Fruit fly (Drosophila melanogaster): ENCODE data around the gene Vinc.

The Vinc gene

dm6 chrX:2222181-2222790, at the start of gene Vinc:
TSS of gene Vinc (minus strand) at chrX:2222567.
- TF ChIP-seq Sin3A (optimal IDR thresholded peaks at IDR 0.05) = no peak
- no peak for TF ChIP-seq psq (optimal IDR thresholded peaks at IDR 0.05)
- TF ChIP-seq insv (optimal IDR thresholded peaks at IDR 0.05) = no peak
- TF ChIP-seq ttk (optimal IDR thresholded peaks at IDR 0.05) = no peak

- TF ChIP-seq psq (optimal IDR thresholded peaks at IDR 0.05) = no peak
- TF ChIP-seq Sin3A (optimal IDR thresholded peaks at IDR 0.05) = no peak
- no peak for TF ChIP-seq insv (optimal IDR thresholded peaks at IDR 0.05)
- TF ChIP-seq Myc (optimal IDR thresholded peaks at IDR 0.05) = no peak
- no peak for TF ChIP-seq ttk (optimal IDR thresholded peaks at IDR 0.05)
- no peak for TF ChIP-seq h (optimal IDR thresholded peaks at IDR 0.05)
Measured at dm6 chrX:2270557-2270930, 48.2 kb upstream of the Vinc start, which contains the start of gene CG2924. TSS of gene CG2924 (minus strand) at chrX:2270761.

dm6 chrX:2269822-2270556, 47.6 kb upstream of the Vinc start:
- TF ChIP-seq insv (optimal IDR thresholded peaks at IDR 0.05) = no peak
- TF ChIP-seq ttk (optimal IDR thresholded peaks at IDR 0.05) = no peak

dm6 chrX:2262511-2262910, 40.1 kb upstream of the Vinc start, which contains the start of the genes temp and CG3071:
TSS of gene temp (minus strand) at chrX:2262515.
TSS of gene CG3071 (plus strand) at chrX:2262837.
- TF ChIP-seq psq (optimal IDR thresholded peaks at IDR 0.05) (no peak), ttk (optimal IDR thresholded peaks at IDR 0.05) (no peak), insv (optimal IDR thresholded peaks at IDR 0.05) (no peak), Sin3A (optimal IDR thresholded peaks at IDR 0.05) (no peak), Myc (optimal IDR thresholded peaks at IDR 0.05) (no peak), h (optimal IDR thresholded peaks at IDR 0.05) (no peak)

dm6 chrX:2259763-2260162, 37.4 kb upstream of the Vinc start, which contains the start of gene CG3078:
TSS of gene CG3078 (minus strand) at chrX:2259863.
- TF ChIP-seq insv (optimal IDR thresholded peaks at IDR 0.05) (no peak), Myc (optimal IDR thresholded peaks at IDR 0.05) (no peak), psq (optimal IDR thresholded peaks at IDR 0.05) (no peak), Sin3A (optimal IDR thresholded peaks at IDR 0.05) (no peak), ttk (optimal IDR thresholded peaks at IDR 0.05) (no peak), h (optimal IDR thresholded peaks at IDR 0.05) (no peak)

dm6 chrX:2258602-2259233, 36.4 kb upstream of the Vinc start:
- TF ChIP-seq ttk (optimal IDR thresholded peaks at IDR 0.05) (no peak), Myc (optimal IDR thresholded peaks at IDR 0.05) (no peak), insv (optimal IDR thresholded peaks at IDR 0.05) (no peak), h (optimal IDR thresholded peaks at IDR 0.05) (no peak), psq (optimal IDR thresholded peaks at IDR 0.05) (no peak), Sin3A (optimal IDR thresholded peaks at IDR 0.05) (no peak)

- TF ChIP-seq Sin3A (optimal IDR thresholded peaks at IDR 0.05) (no peak), h (optimal IDR thresholded peaks at IDR 0.05) (no peak), ttk (optimal IDR thresholded peaks at IDR 0.05) (no peak), insv (optimal IDR thresholded peaks at IDR 0.05) (no peak), psq (optimal IDR thresholded peaks at IDR 0.05) (no peak), Myc (optimal IDR thresholded peaks at IDR 0.05) (no peak)
Measured at dm6 chrX:2255035-2255434, 32.7 kb upstream of the Vinc start.

dm6 chrX:2254020-2254626, 31.8 kb upstream of the Vinc start, which contains the start of gene CG3091:
TSS of gene CG3091 (minus strand) at chrX:2254197.
- TF ChIP-seq psq (optimal IDR thresholded peaks at IDR 0.05) (no peak), insv (optimal IDR thresholded peaks at IDR 0.05) (no peak), h (optimal IDR thresholded peaks at IDR 0.05) (no peak), Sin3A (optimal IDR thresholded peaks at IDR 0.05) (no peak), Myc (optimal IDR thresholded peaks at IDR 0.05) (no peak), ttk (optimal IDR thresholded peaks at IDR 0.05) (no peak)

dm6 chrX:2251688-2252087, 29.3 kb upstream of the Vinc start, which contains the start of gene CG3191:
TSS of gene CG3191 (minus strand) at chrX:2251993.
- no peak for TF ChIP-seq insv (optimal IDR thresholded peaks at IDR 0.05)
- TF ChIP-seq h (optimal IDR thresholded peaks at IDR 0.05) = no peak
- TF ChIP-seq Myc (optimal IDR thresholded peaks at IDR 0.05) = no peak
- TF ChIP-seq ttk (optimal IDR thresholded peaks at IDR 0.05) = no peak
- TF ChIP-seq Sin3A (optimal IDR thresholded peaks at IDR 0.05) = no peak
- no peak for TF ChIP-seq psq (optimal IDR thresholded peaks at IDR 0.05)

- TF ChIP-seq insv (optimal IDR thresholded peaks at IDR 0.05) (no peak), h (optimal IDR thresholded peaks at IDR 0.05) (no peak), Sin3A (optimal IDR thresholded peaks at IDR 0.05) (no peak), ttk (optimal IDR thresholded peaks at IDR 0.05) (no peak), Myc (optimal IDR thresholded peaks at IDR 0.05) (no peak), psq (optimal IDR thresholded peaks at IDR 0.05) (no peak)
Measured at dm6 chrX:2249763-2250162, 27.4 kb upstream of the Vinc start, which contains the start of gene crn. TSS of gene crn (minus strand) at chrX:2249983.

- TF ChIP-seq Myc (optimal IDR thresholded peaks at IDR 0.05) (no peak), h (optimal IDR thresholded peaks at IDR 0.05) (no peak), Sin3A (optimal IDR thresholded peaks at IDR 0.05) (no peak), psq (optimal IDR thresholded peaks at IDR 0.05) (no peak), insv (optimal IDR thresholded peaks at IDR 0.05) (no peak), ttk (optimal IDR thresholded peaks at IDR 0.05) (no peak)
Measured at dm6 chrX:2245931-2246330, 23.6 kb upstream of the Vinc start, which contains the start of gene Or2a. TSS of gene Or2a (plus strand) at chrX:2246231.

dm6 chrX:2244753-2245152, 22.4 kb upstream of the Vinc start:
- TF ChIP-seq psq (optimal IDR thresholded peaks at IDR 0.05) = no peak
- TF ChIP-seq h (optimal IDR thresholded peaks at IDR 0.05) = no peak
- no peak for TF ChIP-seq ttk (optimal IDR thresholded peaks at IDR 0.05)
- no peak for TF ChIP-seq Myc (optimal IDR thresholded peaks at IDR 0.05)
- no peak for TF ChIP-seq Sin3A (optimal IDR thresholded peaks at IDR 0.05)
- TF ChIP-seq insv (optimal IDR thresholded peaks at IDR 0.05) = no peak
